Fruit fly (Drosophila melanogaster): ENCODE measurements around the gene Gss2.

The Gss2 gene

dm6 chrX:17881138-17882121 lies 18.1 kb upstream of the Gss2 start (continued):
- TF ChIP-seq zen2 (GFP tag; IDR thresholded peaks at IDR 0.05; ENCODE audit: partially characterized antibody) (no peak), CG7271 (tag; optimal IDR thresholded peaks at IDR 0.05) (no peak), gt (GFP tag; IDR thresholded peaks at IDR 0.05) (no peak), pho (GFP tag; optimal IDR thresholded peaks at IDR 0.05) (peak; percentile 71), corto (GFP tag; optimal IDR thresholded peaks at IDR 0.05) (no peak), p53 (GFP tag; optimal IDR thresholded peaks at IDR 0.05) (no peak), D19A (tag; optimal IDR thresholded peaks at IDR 0.05) (no peak), CG7839 (tag; optimal IDR thresholded peaks at IDR 0.05) (peak; percentile 69), NfI (GFP tag; optimal IDR thresholded peaks at IDR 0.05) (peak; percentile 51), CG9817 (tag; optimal IDR thresholded peaks at IDR 0.05) (peak; percentile 64), CG12155 (GFP tag; optimal IDR thresholded peaks at IDR 0.05) (peak; percentile 58), Atf3 (GFP tag; optimal IDR thresholded peaks at IDR 0.05) (no peak), pzg (GFP tag; optimal IDR thresholded peaks at IDR 0.05) (no peak), usp (GFP tag; optimal IDR thresholded peaks at IDR 0.05) (no peak), Sry-β (GFP tag; optimal IDR thresholded peaks at IDR 0.05) (no peak), HLHmδ (GFP tag; optimal IDR thresholded peaks at IDR 0.05) (no peak), CG32767 (GFP tag; IDR thresholded peaks at IDR 0.05) (no peak), CG8944 (GFP tag; optimal IDR thresholded peaks at IDR 0.05) (peak; percentile 43), ara (GFP tag; IDR thresholded peaks at IDR 0.05) (no peak), Neu2 (GFP tag; optimal IDR thresholded peaks at IDR 0.05; ENCODE audit: borderline replicate concordance) (no peak), Deaf1 (tag; optimal IDR thresholded peaks at IDR 0.05) (no peak), CG3838 (GFP tag; optimal IDR thresholded peaks at IDR 0.05) (no peak), Blimp-1 (GFP tag; optimal IDR thresholded peaks at IDR 0.05) (peak; percentile 14), unpg (GFP tag; optimal IDR thresholded peaks at IDR 0.05) (peak; percentile 54), ind (GFP tag; optimal IDR thresholded peaks at IDR 0.05) (peak; percentile 80), lbe (GFP tag; optimal IDR thresholded peaks at IDR 0.05) (peak; percentile 31), HmgZ (tag; optimal IDR thresholded peaks at IDR 0.05) (no peak), CG31365 (tag; optimal IDR thresholded peaks at IDR 0.05) (peak; percentile 25), Dll (GFP tag; IDR thresholded peaks at IDR 0.05; ENCODE audit: partially characterized antibody) (no peak), ATbp (GFP tag; optimal IDR thresholded peaks at IDR 0.05) (peak; percentile 20), wek (GFP tag; optimal IDR thresholded peaks at IDR 0.05) (no peak), Ssrp (tag; optimal IDR thresholded peaks at IDR 0.05) (no peak), NC2α (GFP tag; optimal IDR thresholded peaks at IDR 0.05) (no peak), ash1 (GFP tag; optimal IDR thresholded peaks at IDR 0.05) (no peak), mirr (GFP tag; optimal IDR thresholded peaks at IDR 0.05) (no peak), prd (optimal IDR thresholded peaks at IDR 0.05) (no peak), prd (GFP tag; IDR thresholded peaks at IDR 0.05) (peak; percentile 47; the same call in 1 of the 3 replicates), wdn (GFP tag; IDR thresholded peaks at IDR 0.05) (no peak), sisA (GFP tag; IDR thresholded peaks at IDR 0.05) (no peak; the same call in 1 of the 2 replicates), YL-1 (GFP tag; optimal IDR thresholded peaks at IDR 0.05) (no peak), CG4404 (GFP tag; IDR thresholded peaks at IDR 0.05) (peak; percentile 40; the same call in 1 of the 2 replicates), br (optimal IDR thresholded peaks at IDR 0.05) (no peak), aop (GFP tag; IDR thresholded peaks at IDR 0.05) (no peak), CG3726 (GFP tag; IDR thresholded peaks at IDR 0.05) (no peak), Fer3 (tag; optimal IDR thresholded peaks at IDR 0.05) (peak; percentile 60), shn (GFP tag; optimal IDR thresholded peaks at IDR 0.05) (peak; percentile 24), tup (GFP tag; optimal IDR thresholded peaks at IDR 0.05) (no peak), CG6175 (GFP tag; IDR thresholded peaks at IDR 0.05) (0 out of 3 replicates have a peak, but pooled peaks have one; percentile 44), toy (GFP tag; IDR thresholded peaks at IDR 0.05) (no peak)
